Fruit fly (Drosophila melanogaster) whole organism, embryonic: ENCODE data around the gene ArfGAP1.
A peak's percentile ranks its signal among the peaks of the same experiment; 100 is the strongest.

Source experiments
- B-H2 ChIP-seq: fragments of 200-800 bp; sonication (Bioruptor generic); optimal IDR thresholded peaks from 2 replicates; lab custom pipeline; 2018; ENCODE audit warnings: missing biosample characterization, mild to moderate bottlenecking, missing genetic modification characterization
- BtbVII ChIP-seq: fragments of 200-800 bp; sonication (Bioruptor generic); optimal IDR thresholded peaks from 3 replicates; lab custom pipeline; 2017; ENCODE audit warnings: missing biosample characterization, mild to moderate bottlenecking, missing genetic modification characterization
- Bteb2 ChIP-seq: fragments of 200-800 bp; sonication (Bioruptor generic); optimal IDR thresholded peaks from 2 replicates; lab custom pipeline; 2016; ENCODE audit warnings: missing biosample characterization, missing genetic modification characterization
- CG10959 ChIP-seq: fragments of 200-800 bp; sonication (Bioruptor generic); IDR thresholded peaks from 2 replicates; pipeline ENCODE4 v1.3.6; 2022; ENCODE audit warnings: missing biosample characterization, missing genetic modification characterization
- CG11560 ChIP-seq: fragments of 200-800 bp; sonication (Bioruptor generic); IDR thresholded peaks from 3 replicates; pipeline ENCODE4 v1.3.6; 2022; ENCODE audit warnings: missing biosample characterization, missing genetic modification characterization
- CG13775 ChIP-seq: fragments of 200-800 bp; sonication (Bioruptor generic); optimal IDR thresholded peaks from 3 replicates; lab custom pipeline; 2017; ENCODE audit warnings: missing biosample characterization, mild to moderate bottlenecking, missing genetic modification characterization
- CG15514 ChIP-seq: fragments of 200-800 bp; sonication (Bioruptor generic); optimal IDR thresholded peaks from 3 replicates; lab custom pipeline; 2017; ENCODE audit warnings: missing biosample characterization, missing genetic modification characterization, mild to moderate bottlenecking, moderate library complexity, missing genetic modification reagents
- CG15696 ChIP-seq: fragments of 200-800 bp; sonication (Bioruptor generic); optimal IDR thresholded peaks from 2 replicates; lab custom pipeline; 2019; ENCODE audit warnings: missing biosample characterization, mild to moderate bottlenecking, missing genetic modification characterization, moderate library complexity
- CG1603 ChIP-seq: fragments of 200-800 bp; sonication (Bioruptor generic); optimal IDR thresholded peaks from 2 replicates; lab custom pipeline; 2019; ENCODE audit warnings: missing biosample characterization, mild to moderate bottlenecking, missing genetic modification characterization, moderate library complexity
- CG17328 ChIP-seq: fragments of 200-800 bp; sonication (Bioruptor generic); IDR thresholded peaks from 2 replicates; pipeline ENCODE4 v1.3.6; 2022; ENCODE audit warnings: missing biosample characterization, missing genetic modification characterization
- CG17568 ChIP-seq: fragments of 200-800 bp; sonication (Bioruptor generic); optimal IDR thresholded peaks from 2 replicates; lab custom pipeline; 2018; ENCODE audit warnings: missing biosample characterization, mild to moderate bottlenecking, missing genetic modification characterization, moderate library complexity
- CG2199 ChIP-seq: fragments of 200-800 bp; sonication (Bioruptor generic); IDR thresholded peaks from 3 replicates; pipeline ENCODE4 v1.3.6; 2022; ENCODE audit warnings: missing biosample characterization, missing genetic modification characterization
- CG30020 ChIP-seq: fragments of 200-800 bp; optimal IDR thresholded peaks from 2 replicates; lab custom pipeline; 2019; ENCODE audit warnings: missing biosample characterization, mild to moderate bottlenecking, missing genetic modification characterization, moderate library complexity
- CG32532 ChIP-seq: fragments of 200-800 bp; sonication (Bioruptor generic); IDR thresholded peaks from 2 replicates; pipeline ENCODE4 v1.3.6; 2022; ENCODE audit warnings: missing biosample characterization, missing genetic modification characterization
- CG33213 ChIP-seq: fragments of 200-800 bp; sonication (Bioruptor generic); optimal IDR thresholded peaks from 3 replicates; lab custom pipeline; 2016; ENCODE audit warnings: missing biosample characterization, missing genetic modification characterization
- CG34224 ChIP-seq: fragments of 200-800 bp; sonication (Bioruptor generic); IDR thresholded peaks from 3 replicates; pipeline ENCODE4 v1.3.6; 2022; ENCODE audit warnings: missing biosample characterization, missing genetic modification characterization; ENCODE audit not compliant: partially characterized antibody
- CG4360 ChIP-seq: fragments of 200-800 bp; sonication (Bioruptor generic); IDR thresholded peaks from 2 replicates; pipeline ENCODE4 v1.3.6; 2022; ENCODE audit warnings: missing biosample characterization, missing genetic modification characterization
- CG6272 ChIP-seq: fragments of 200-800 bp; sonication (Bioruptor generic); IDR thresholded peaks from 2 replicates; pipeline ENCODE4 v1.3.6; 2022; ENCODE audit warnings: missing biosample characterization, missing genetic modification characterization
- CG7372 ChIP-seq: fragments of 200-800 bp; sonication (Bioruptor generic); IDR thresholded peaks from 2 replicates; pipeline ENCODE4 v1.3.6; 2022; ENCODE audit warnings: missing biosample characterization, missing genetic modification characterization
- CG7556 ChIP-seq: fragments of 200-800 bp; sonication (Bioruptor generic); optimal IDR thresholded peaks from 2 replicates; lab custom pipeline; 2017; ENCODE audit warnings: missing biosample characterization, mild to moderate bottlenecking, missing genetic modification characterization
- CG8765 ChIP-seq: fragments of 200-800 bp; sonication (Bioruptor generic); IDR thresholded peaks from 2 replicates; pipeline ENCODE4 v1.3.6; 2022; ENCODE audit warnings: missing biosample characterization, missing genetic modification characterization
- CG9727 ChIP-seq: fragments of 200-800 bp; sonication (Bioruptor generic); optimal IDR thresholded peaks from 3 replicates; lab custom pipeline; 2017; ENCODE audit warnings: missing biosample characterization, mild to moderate bottlenecking, missing genetic modification characterization
- Deaf1 ChIP-seq: fragments of 200-800 bp; optimal IDR thresholded peaks from 3 replicates; lab custom pipeline; 2019; ENCODE audit warnings: missing biosample characterization, mild to moderate bottlenecking, missing genetic modification characterization, moderate library complexity
- Dek ChIP-seq: fragments of 200-800 bp; sonication (Bioruptor generic); optimal IDR thresholded peaks from 3 replicates; lab custom pipeline; 2019; ENCODE audit warnings: missing biosample characterization, mild to moderate bottlenecking, missing genetic modification characterization, moderate library complexity
- Dfd ChIP-seq, 2 experiments: fragments of >200 bp; optimal IDR thresholded peaks; 2 replicates each; lab custom pipeline; 2017; ENCODE audit warnings: missing biosample characterization in 2 of 2, missing genetic modification characterization in 2 of 2
- Ets65A ChIP-seq: fragments of 200-800 bp; sonication (Bioruptor generic); peaks from one replicate; lab custom pipeline; 2016; ENCODE audit warnings: missing biosample characterization, missing genetic modification characterization
- HLH4C ChIP-seq: fragments of 200-800 bp; sonication (Bioruptor generic); IDR thresholded peaks from 3 replicates; pipeline ENCODE4 v1.3.6; 2022; ENCODE audit warnings: missing biosample characterization, missing genetic modification characterization; ENCODE audit not compliant: partially characterized antibody
- HmgZ ChIP-seq: fragments of 200-800 bp; sonication (Bioruptor generic); optimal IDR thresholded peaks from 2 replicates; lab custom pipeline; 2018; ENCODE audit warnings: missing biosample characterization, mild to moderate bottlenecking, missing genetic modification characterization
- Med ChIP-seq: fragments of 200-800 bp; sonication (Bioruptor generic); peaks from one replicate; lab custom pipeline; 2016; ENCODE audit warnings: missing biosample characterization, missing genetic modification characterization, mild to moderate bottlenecking, inconsistent platforms, moderate library complexity
- NFAT ChIP-seq: fragments of 200-800 bp; sonication (Bioruptor generic); IDR thresholded peaks from 2 replicates; pipeline ENCODE4 v1.3.6; 2022; ENCODE audit warnings: missing biosample characterization, missing genetic modification characterization
- Sin3A ChIP-seq: fragments of >200 bp; optimal IDR thresholded peaks from 2 replicates; lab custom pipeline; 2018
- ap ChIP-seq: fragments of 200-800 bp; sonication (Bioruptor generic); IDR thresholded peaks from 2 replicates; pipeline ENCODE4 v1.3.6; 2022; ENCODE audit warnings: missing biosample characterization, missing genetic modification characterization
- chif ChIP-seq, 2 experiments: fragments of 200-800 bp; sonication (Bioruptor generic); optimal IDR thresholded peaks; 3 replicates each; lab custom pipeline; 2016; ENCODE audit warnings: missing biosample characterization in 2 of 2, missing genetic modification characterization in 2 of 2
- chinmo ChIP-seq: fragments of 200-800 bp; sonication (Bioruptor generic); IDR thresholded peaks from 4 replicates; pipeline ENCODE4 v1.3.6; 2022; ENCODE audit warnings: missing biosample characterization, missing genetic modification characterization; ENCODE audit not compliant: partially characterized antibody
- cwo ChIP-seq: fragments of 200-800 bp; sonication (Bioruptor generic); optimal IDR thresholded peaks from 3 replicates; lab custom pipeline; 2017; ENCODE audit warnings: missing biosample characterization, missing genetic modification characterization, mild to moderate bottlenecking, moderate library complexity, missing genetic modification reagents
- dan ChIP-seq: fragments of 200-800 bp; sonication (Bioruptor generic); IDR thresholded peaks from 2 replicates; pipeline ENCODE4 v1.3.6; 2022; ENCODE audit warnings: missing biosample characterization, missing genetic modification characterization
- dmrt11E ChIP-seq: fragments of 200-800 bp; sonication (Bioruptor generic); optimal IDR thresholded peaks from 3 replicates; lab custom pipeline; 2018; ENCODE audit warnings: missing biosample characterization, mild to moderate bottlenecking, missing genetic modification characterization, moderate library complexity
- fd102C ChIP-seq: fragments of 200-800 bp; sonication (Bioruptor generic); optimal IDR thresholded peaks from 2 replicates; lab custom pipeline; 2018; ENCODE audit warnings: missing biosample characterization, mild to moderate bottlenecking, missing genetic modification characterization, moderate library complexity
- gfzf ChIP-seq: fragments of 200-800 bp; sonication (Bioruptor generic); optimal IDR thresholded peaks from 2 replicates; lab custom pipeline; 2016; ENCODE audit warnings: missing biosample characterization, mild to moderate bottlenecking, missing genetic modification characterization, moderate library complexity
- insv ChIP-seq, 2 experiments: fragments of 200-800 bp; sonication (Bioruptor generic); optimal IDR thresholded peaks; 3 replicates each; lab custom pipeline; 2016 to 2018; ENCODE audit warnings: missing biosample characterization in 2 of 2, missing genetic modification characterization in 2 of 2
- kni ChIP-seq: fragments of 200-800 bp; sonication (Bioruptor generic); optimal IDR thresholded peaks from 3 replicates; lab custom pipeline; 2017; ENCODE audit warnings: mild to moderate bottlenecking, missing biosample characterization, missing genetic modification reagents, missing genetic modification characterization
- knrl ChIP-seq: fragments of 200-800 bp; sonication (Bioruptor generic); IDR thresholded peaks from 3 replicates; pipeline ENCODE4 v1.3.6; 2022; ENCODE audit warnings: missing biosample characterization, missing genetic modification characterization; ENCODE audit not compliant: partially characterized antibody
- mirr ChIP-seq: fragments of 200-800 bp; sonication (Bioruptor generic); optimal IDR thresholded peaks from 3 replicates; lab custom pipeline; 2018; ENCODE audit warnings: missing biosample characterization, mild to moderate bottlenecking, missing genetic modification characterization
- ranshi ChIP-seq: fragments of 200-800 bp; sonication (Bioruptor generic); IDR thresholded peaks from 2 replicates; pipeline ENCODE4 v1.3.6; 2022; ENCODE audit warnings: missing biosample characterization, missing genetic modification characterization
- slbo ChIP-seq: fragments of 200-800 bp; sonication (Bioruptor generic); IDR thresholded peaks from 2 replicates; pipeline ENCODE4 v1.3.6; 2022; ENCODE audit warnings: missing biosample characterization, missing genetic modification characterization
- so ChIP-seq: fragments of 200-800 bp; sonication (Bioruptor generic); IDR thresholded peaks from 3 replicates; pipeline ENCODE4 v1.3.6; 2022; ENCODE audit warnings: missing biosample characterization, missing genetic modification characterization
- stwl ChIP-seq: fragments of 200-800 bp; sonication (Bioruptor generic); optimal IDR thresholded peaks from 3 replicates; lab custom pipeline; 2018; ENCODE audit warnings: missing biosample characterization, mild to moderate bottlenecking, missing genetic modification characterization, moderate library complexity
- unpg ChIP-seq: fragments of 200-800 bp; sonication (Bioruptor generic); optimal IDR thresholded peaks from 3 replicates; lab custom pipeline; 2018; ENCODE audit warnings: missing biosample characterization, mild to moderate bottlenecking, missing genetic modification characterization, moderate library complexity
- wek ChIP-seq: fragments of 200-800 bp; sonication (Bioruptor generic); optimal IDR thresholded peaks from 3 replicates; lab custom pipeline; 2018; ENCODE audit warnings: missing biosample characterization, mild to moderate bottlenecking, missing genetic modification characterization, moderate library complexity

Gene ArfGAP1

dm6 chr3L:12391240-12391843, 26.0 kb downstream of the ArfGAP1 start, which contains the start of gene Ncc69 (continued):
- TF ChIP-seq chinmo (GFP tag; lab: Robert Waterston, UW) = peak; percentile 89; the same call in 2 of the 4 replicates
- TF ChIP-seq CG10959 (GFP tag; lab: Robert Waterston, UW) = no peak
- no peak for TF ChIP-seq CG33213
- no peak for TF ChIP-seq dan (GFP tag; lab: Robert Waterston, UW)
- no peak; the same call in 1 of the 2 replicates for TF ChIP-seq ranshi
- TF ChIP-seq cwo (GFP tag; lab: Kevin White, UChicago) = peak; percentile 79
- TF ChIP-seq chif (GFP tag; optimal IDR thresholded peaks at IDR 0.05; lab: Kevin White, UChicago) = no peak
- TF ChIP-seq CG17568 (GFP tag; lab: Kevin White, UChicago) = peak; percentile 20
- no peak for TF ChIP-seq Dek
- TF ChIP-seq gfzf = no peak
- no peak for TF ChIP-seq CG7556 (GFP tag; lab: Kevin White, UChicago)
- TF ChIP-seq CG34224 (GFP tag; lab: Robert Waterston, UW) = peak; percentile 18; the same call in 1 of the 3 replicates
- TF ChIP-seq NFAT = no peak
- no peak for TF ChIP-seq unpg (GFP tag; lab: Kevin White, UChicago)
- peak; percentile 20; the same call in 1 of the 2 replicates for TF ChIP-seq slbo (GFP tag; lab: Robert Waterston, UW)
- no peak for TF ChIP-seq CG11560
- no peak for TF ChIP-seq HLH4C (GFP tag; lab: Robert Waterston, UW)
- peak; percentile 98 for TF ChIP-seq Deaf1
- peak; percentile 23 for TF ChIP-seq HmgZ (tag; lab: Kevin White, UChicago)
- TF ChIP-seq BtbVII = peak; percentile 6
- TF ChIP-seq insv (GFP tag; optimal IDR thresholded peaks at IDR 0.05; lab: Kevin White, UChicago) = peak in 1 of 2 experiments; percentile 12
- no peak for TF ChIP-seq CG8765 (GFP tag; lab: Robert Waterston, UW)
- no peak for TF ChIP-seq fd102C (GFP tag; lab: Kevin White, UChicago)
- peak; percentile 28 for TF ChIP-seq CG15514 (GFP tag; lab: Kevin White, UChicago)
- TF ChIP-seq kni (GFP tag; lab: Kevin White, UChicago) = peak; percentile 43
- no peak for TF ChIP-seq CG9727
- no peak for TF ChIP-seq CG15696 (tag; lab: Kevin White, UChicago)
- TF ChIP-seq B-H2 (GFP tag; lab: Kevin White, UChicago) = peak; percentile 31
- no peak for TF ChIP-seq ap (GFP tag; lab: Robert Waterston, UW)
- TF ChIP-seq mirr (GFP tag; lab: Kevin White, UChicago) = peak; percentile 37
- TF ChIP-seq CG7372 (GFP tag; lab: Robert Waterston, UW) = 0 out of 2 replicates have a peak, but pooled peaks have one; percentile 15
- no peak for TF ChIP-seq wek (GFP tag; lab: Kevin White, UChicago)
- TF ChIP-seq dmrt11E (tag; lab: Kevin White, UChicago) = no peak
- no peak for TF ChIP-seq CG30020
- no peak for TF ChIP-seq knrl
- peak; percentile 6 for TF ChIP-seq CG1603 (tag; lab: Kevin White, UChicago)
- TF ChIP-seq CG4360 = peak; percentile 32; the same call in 1 of the 2 replicates
- no peak for TF ChIP-seq CG13775 (GFP tag; lab: Kevin White, UChicago)
- 0 out of 2 replicates have a peak, but pooled peaks have one; percentile 17 for TF ChIP-seq CG32532 (GFP tag; lab: Robert Waterston, UW)
- no peak for TF ChIP-seq stwl (tag; lab: Kevin White, UChicago)
- no peak for TF ChIP-seq Bteb2 (GFP tag; lab: Kevin White, UChicago)
- no peak for TF ChIP-seq Dfd (GFP tag; optimal IDR thresholded peaks at IDR 0.05; lab: Kevin White, UChicago)
- peak; percentile 69; the same call in 2 of the 3 replicates for TF ChIP-seq CG2199 (GFP tag; lab: Robert Waterston, UW)
- TF ChIP-seq Ets65A (GFP tag; lab: Kevin White, UChicago) = no peak
- TF ChIP-seq Med = peak; percentile 83
- peak; percentile 35 for TF ChIP-seq CG17328 (GFP tag; lab: Robert Waterston, UW)
- 0 out of 3 replicates have a peak, but pooled peaks have one; percentile 47 for TF ChIP-seq so (GFP tag; lab: Robert Waterston, UW)
- TF ChIP-seq CG6272 = no peak
- TF ChIP-seq Sin3A (lab: Kevin White, UChicago) = no peak
